Worm (Caenorhabditis elegans) whole organism, L4 larva: ENCODE results near the gene D2024.1.

Experiments used
- F10B5.3 ChIP-seq: sonication (generic microtip); optimal IDR thresholded peaks from 2 replicates; lab custom pipeline; 2016; ENCODE audit warnings: mild to moderate bottlenecking, missing genetic modification characterization, missing compliant biosample characterization
- F37D6.2 ChIP-seq: sonication (generic microtip); optimal IDR thresholded peaks from 2 replicates; lab custom pipeline; 2016; ENCODE audit warnings: mild to moderate bottlenecking, missing genetic modification characterization, missing compliant biosample characterization
- F44E2.7 ChIP-seq: fragments of 200-800 bp; sonication (Bioruptor generic); IDR thresholded peaks from 2 replicates; pipeline ENCODE4 v2.1.2; 2022; ENCODE audit warnings: missing genetic modification characterization, missing compliant biosample characterization
- T20F7.1 ChIP-seq: fragments of 200-800 bp; sonication (Bioruptor generic); optimal IDR thresholded peaks from 2 replicates; lab custom pipeline; 2018; ENCODE audit warnings: mild to moderate bottlenecking, missing genetic modification characterization, missing compliant biosample characterization
- Y105C5A.15 ChIP-seq: fragments of 200-800 bp; sonication (Bioruptor generic); IDR thresholded peaks from 2 replicates; pipeline ENCODE4 v1.3.6; 2022; ENCODE audit warnings: missing genetic modification characterization, missing compliant biosample characterization
- Y5F2A.4 ChIP-seq: fragments of 200-800 bp; sonication (Bioruptor generic); optimal IDR thresholded peaks from 2 replicates; lab custom pipeline; 2018; ENCODE audit warnings: mild to moderate bottlenecking, missing genetic modification characterization, missing compliant biosample characterization
- ZK337.2 ChIP-seq: fragments of 200-800 bp; sonication (Bioruptor generic); IDR thresholded peaks from 2 replicates; pipeline ENCODE4 v1.3.6; 2022; ENCODE audit warnings: missing genetic modification reagents, missing genetic modification characterization, missing compliant biosample characterization
- aha-1 ChIP-seq: fragments of 150-350 bp; peaks from one replicate; lab custom pipeline; 2014; ENCODE audit warnings: missing biosample characterization, missing genetic modification characterization
- ama-1 ChIP-seq: fragments of 150-350 bp; optimal IDR thresholded peaks from 2 replicates; lab custom pipeline; 2014; ENCODE audit warnings: inconsistent platforms, mixed read lengths
- attf-4 ChIP-seq: sonication (generic microtip); optimal IDR thresholded peaks from 3 replicates; lab custom pipeline; 2017; ENCODE audit warnings: missing biosample characterization, missing genetic modification characterization
- ceh-28 ChIP-seq: fragments of 150-350 bp; optimal IDR thresholded peaks from 2 replicates; lab custom pipeline; 2014; ENCODE audit warnings: missing biosample characterization, missing genetic modification reagents, missing genetic modification characterization
- ceh-44 ChIP-seq: fragments of 200-800 bp; sonication (Bioruptor generic); IDR thresholded peaks from 2 replicates; pipeline ENCODE4 v1.3.6; 2022; ENCODE audit warnings: missing genetic modification reagents, missing genetic modification characterization, missing compliant biosample characterization
- ceh-62 ChIP-seq: sonication (generic microtip); optimal IDR thresholded peaks from 2 replicates; lab custom pipeline; 2017; ENCODE audit warnings: missing biosample characterization, missing genetic modification characterization
- ceh-82 ChIP-seq: sonication (generic microtip); optimal IDR thresholded peaks from 2 replicates; lab custom pipeline; 2017; ENCODE audit warnings: missing biosample characterization, missing genetic modification characterization
- ces-1 ChIP-seq: fragments of 150-350 bp; sonication (generic microtip); optimal IDR thresholded peaks from 4 replicates; lab custom pipeline; 2014; ENCODE audit warnings: missing biosample characterization, missing genetic modification reagents, missing genetic modification characterization
- daf-8 ChIP-seq: fragments of 200-800 bp; sonication (Bioruptor generic); IDR thresholded peaks from 2 replicates; pipeline ENCODE4 v1.3.6; 2022; ENCODE audit warnings: missing genetic modification characterization, missing compliant biosample characterization
- dmd-8 ChIP-seq: fragments of 200-800 bp; sonication (Bioruptor generic); IDR thresholded peaks from 2 replicates; pipeline ENCODE4 v1.3.6; 2022; ENCODE audit warnings: missing genetic modification characterization, missing compliant biosample characterization
- dve-1 ChIP-seq: sonication (generic microtip); optimal IDR thresholded peaks from 2 replicates; lab custom pipeline; 2017; ENCODE audit warnings: antibody characterized with exemption, mild to moderate bottlenecking, missing genetic modification characterization, missing compliant biosample characterization; ENCODE audit not compliant: insufficient read depth
- fos-1 ChIP-seq: fragments of 150-350 bp; optimal IDR thresholded peaks from 2 replicates; lab custom pipeline; 2014; ENCODE audit warnings: missing biosample characterization, missing genetic modification characterization
- hif-1 ChIP-seq, 2 experiments: sonication (generic microtip); optimal IDR thresholded peaks; 2 replicates each; lab custom pipeline; 2016 to 2017; ENCODE audit warnings: missing compliant biosample characterization in 2 of 2, missing genetic modification characterization in 2 of 2, missing genetic modification reagents in 2 of 2, missing genotype in 2 of 2, mild to moderate bottlenecking in 1 of 2
- jun-1 ChIP-seq: fragments of 150-350 bp; optimal IDR thresholded peaks from 2 replicates; lab custom pipeline; 2014; ENCODE audit warnings: missing biosample characterization, missing genetic modification reagents, missing genetic modification characterization
- lin-1 ChIP-seq: fragments of 200-800 bp; sonication (Bioruptor generic); IDR thresholded peaks from 2 replicates; pipeline ENCODE4 v1.3.6; 2022; ENCODE audit warnings: missing genetic modification reagents, missing genetic modification characterization, missing compliant biosample characterization
- lin-29 ChIP-seq: fragments of 200-800 bp; sonication (Bioruptor generic); IDR thresholded peaks from 2 replicates; pipeline ENCODE4 v1.3.6; 2022; ENCODE audit warnings: missing genetic modification reagents, missing genetic modification characterization, missing compliant biosample characterization
- lin-38 ChIP-seq: fragments of 200-800 bp; sonication (Bioruptor generic); IDR thresholded peaks from 2 replicates; pipeline ENCODE4 v1.3.6; 2022; ENCODE audit warnings: missing genetic modification reagents, missing genetic modification characterization, missing compliant biosample characterization
- lin-39 ChIP-seq: fragments of 150-350 bp; optimal IDR thresholded peaks from 2 replicates; lab custom pipeline; 2014; ENCODE audit warnings: missing biosample characterization, missing genetic modification reagents, missing genetic modification characterization
- lir-3 ChIP-seq: sonication (generic microtip); optimal IDR thresholded peaks from 2 replicates; lab custom pipeline; 2016; ENCODE audit warnings: mild to moderate bottlenecking, missing genetic modification characterization, missing compliant biosample characterization
- madf-9 ChIP-seq: fragments of 200-800 bp; sonication (Bioruptor generic); conservative IDR thresholded peaks from 2 replicates; pipeline ENCODE4 v1.3.6; 2022; ENCODE audit warnings: missing genetic modification reagents, missing genetic modification characterization, missing compliant biosample characterization
- mdl-1 ChIP-seq, 2 experiments: fragments of 150-350 bp in 1 of 2; sonication (generic microtip) in 1 of 2; optimal IDR thresholded peaks; 2 replicates each; lab custom pipeline; 2014 to 2017; ENCODE audit warnings: missing biosample characterization in 2 of 2, missing genetic modification characterization in 2 of 2
- mdt-29 ChIP-seq: fragments of 200-800 bp; sonication (Bioruptor generic); IDR thresholded peaks from 2 replicates; pipeline ENCODE4 v1.3.6; 2022; ENCODE audit warnings: missing genetic modification reagents, missing genetic modification characterization, missing compliant biosample characterization
- mep-1 ChIP-seq: fragments of 150-350 bp; sonication (generic microtip); optimal IDR thresholded peaks from 3 replicates; lab custom pipeline; 2014; ENCODE audit warnings: missing biosample characterization, missing genetic modification characterization
- mes-2 ChIP-seq: sonication (generic microtip); optimal IDR thresholded peaks from 2 replicates; lab custom pipeline; 2016; ENCODE audit warnings: missing genotype, mild to moderate bottlenecking, missing genetic modification characterization, missing compliant biosample characterization; ENCODE audit not compliant: poor library complexity, severe bottlenecking
- mxl-2 ChIP-seq: fragments of 200-800 bp; sonication (Bioruptor generic); conservative IDR thresholded peaks from 2 replicates; pipeline ENCODE4 v1.3.6; 2022; ENCODE audit warnings: missing genetic modification reagents, missing genetic modification characterization, missing compliant biosample characterization
- mxl-3 ChIP-seq: fragments of 200-800 bp; sonication (Bioruptor generic); optimal IDR thresholded peaks from 2 replicates; lab custom pipeline; 2018; ENCODE audit warnings: mild to moderate bottlenecking, missing genetic modification characterization, missing compliant biosample characterization
- nhr-237 ChIP-seq: sonication (generic microtip); optimal IDR thresholded peaks from 2 replicates; lab custom pipeline; 2017; ENCODE audit warnings: missing biosample characterization, missing genetic modification characterization
- nhr-41 ChIP-seq: fragments of 200-800 bp; sonication (Bioruptor generic); IDR thresholded peaks from 2 replicates; pipeline ENCODE4 v1.3.6; 2022; ENCODE audit warnings: missing genetic modification reagents, missing genetic modification characterization, missing compliant biosample characterization
- nhr-42 ChIP-seq: fragments of 200-800 bp; sonication (Bioruptor generic); IDR thresholded peaks from 2 replicates; pipeline ENCODE4 v1.3.6; 2022; ENCODE audit warnings: missing genetic modification characterization, missing compliant biosample characterization
- nhr-48 ChIP-seq: sonication (generic microtip); optimal IDR thresholded peaks from 2 replicates; lab custom pipeline; 2016; ENCODE audit warnings: mild to moderate bottlenecking, missing genetic modification characterization, missing compliant biosample characterization
- nhr-6 ChIP-seq: fragments of 150-350 bp; optimal IDR thresholded peaks from 2 replicates; lab custom pipeline; 2014; ENCODE audit warnings: missing biosample characterization, missing genetic modification characterization
- nhr-77 ChIP-seq: fragments of 150-350 bp; optimal IDR thresholded peaks from 2 replicates; lab custom pipeline; 2014; ENCODE audit warnings: missing biosample characterization, missing genetic modification characterization
- pqm-1 ChIP-seq: sonication (generic microtip); optimal IDR thresholded peaks from 2 replicates; lab custom pipeline; 2017; ENCODE audit warnings: missing biosample characterization, missing genetic modification characterization
- saeg-2 ChIP-seq: fragments of 200-800 bp; sonication (Bioruptor generic); IDR thresholded peaks from 2 replicates; pipeline ENCODE4 v1.3.6; 2022; ENCODE audit warnings: missing genetic modification reagents, missing genetic modification characterization, missing compliant biosample characterization
- snpc-1.2 ChIP-seq: fragments of 200-800 bp; sonication (Bioruptor generic); IDR thresholded peaks from 2 replicates; pipeline ENCODE4 v1.3.6; 2022; ENCODE audit warnings: missing genetic modification reagents, missing genetic modification characterization, missing compliant biosample characterization
- tag-97 ChIP-seq: fragments of 200-800 bp; sonication (Bioruptor generic); IDR thresholded peaks from 2 replicates; pipeline ENCODE4 v1.3.6; 2022; ENCODE audit warnings: missing genetic modification characterization, missing compliant biosample characterization
- tra-1 ChIP-seq: fragments of 200-800 bp; sonication (Bioruptor generic); IDR thresholded peaks from 2 replicates; pipeline ENCODE4 v1.3.6; 2022; ENCODE audit warnings: missing genetic modification reagents, missing genetic modification characterization, missing compliant biosample characterization
- unc-130 ChIP-seq: sonication (generic microtip); optimal IDR thresholded peaks from 2 replicates; lab custom pipeline; 2016; ENCODE audit warnings: missing genetic modification reagents, missing genetic modification characterization, missing compliant biosample characterization
- unc-39 ChIP-seq: sonication (generic microtip); optimal IDR thresholded peaks from 2 replicates; lab custom pipeline; 2017; ENCODE audit warnings: missing biosample characterization, missing genetic modification characterization
- zip-11 ChIP-seq: fragments of 200-800 bp; sonication (Bioruptor generic); IDR thresholded peaks from 2 replicates; pipeline ENCODE4 v1.3.6; 2022; ENCODE audit warnings: missing genetic modification characterization, missing compliant biosample characterization

The D2024.1 gene

ce11 chrIV:7233566-7234014, 13.8 kb upstream of the D2024.1 start (continued):
- TF ChIP-seq nhr-48 (tag; lab: Kevin White, UChicago) (peak; percentile 60), snpc-1.2 (GFP tag; lab: Robert Waterston, UW) (no peak), F37D6.2 (tag; lab: Kevin White, UChicago) (no peak), daf-8 (GFP tag; lab: Robert Waterston, UW) (no peak), mdl-1 (tag; optimal IDR thresholded peaks at IDR 0.05; lab: Kevin White, UChicago) (peak in 1 of 2 experiments; percentile 30), ceh-62 (tag; lab: Kevin White, UChicago) (no peak), pqm-1 (tag; lab: Kevin White, UChicago) (no peak)

ce11 chrIV:7234623-7235022, 12.7 kb upstream of the D2024.1 start:
- TF ChIP-seq fos-1 (tag; lab: Kevin White, UChicago), result no peak
- TF ChIP-seq aha-1 (tag; lab: Kevin White, UChicago), result peak; percentile 42

- TF ChIP-seq jun-1 (tag; lab: Kevin White, UChicago) (no peak), dmd-8 (no peak), mxl-3 (GFP tag; lab: Kevin White, UChicago) (no peak), mes-2 (tag; lab: Kevin White, UChicago) (peak; percentile 38), nhr-6 (no peak), zip-11 (GFP tag; lab: Robert Waterston, UW) (no peak), dve-1 (tag; lab: Kevin White, UChicago) (peak; percentile 78), tra-1 (no peak), ceh-28 (tag; lab: Kevin White, UChicago) (no peak), nhr-237 (tag; lab: Kevin White, UChicago) (no peak), attf-4 (no peak), Y5F2A.4 (GFP tag; lab: Kevin White, UChicago) (no peak), F44E2.7 (no peak), lin-29 (no peak), mxl-2 (no peak), nhr-41 (no peak), ceh-82 (tag; lab: Kevin White, UChicago) (no peak), tag-97 (GFP tag; lab: Robert Waterston, UW) (no peak), mdt-29 (GFP tag; lab: Robert Waterston, UW) (no peak), nhr-48 (tag; lab: Kevin White, UChicago) (no peak), nhr-77 (tag; lab: Kevin White, UChicago) (no peak), saeg-2 (GFP tag; lab: Robert Waterston, UW) (no peak), pqm-1 (tag; lab: Kevin White, UChicago) (peak; percentile 96), lir-3 (tag; lab: Kevin White, UChicago) (no peak), madf-9 (0 out of 2 replicates have a peak, but pooled peaks have one; percentile 22), hif-1 (tag; optimal IDR thresholded peaks at IDR 0.05; lab: Kevin White, UChicago) (no peak), Y105C5A.15 (GFP tag; lab: Robert Waterston, UW) (no peak), lin-1 (GFP tag; lab: Robert Waterston, UW) (peak; percentile 46; the same call in 1 of the 2 replicates), ama-1 (lab: Kevin White, UChicago) (no peak), F37D6.2 (tag; lab: Kevin White, UChicago) (peak; percentile 4), lin-38 (GFP tag; lab: Robert Waterston, UW) (no peak), T20F7.1 (GFP tag; lab: Kevin White, UChicago) (no peak), aha-1 (tag; lab: Kevin White, UChicago) (peak; percentile 28), mep-1 (tag; lab: Kevin White, UChicago) (peak; percentile 71), unc-130 (no peak), lin-39 (no peak), ces-1 (GFP tag; lab: Kevin White, UChicago) (no peak), nhr-42 (0 out of 2 replicates have a peak, but pooled peaks have one; percentile 43), F10B5.3 (tag; lab: Kevin White, UChicago) (no peak), unc-39 (tag; lab: Kevin White, UChicago) (no peak), ceh-44 (GFP tag; lab: Robert Waterston, UW) (no peak), snpc-1.2 (GFP tag; lab: Robert Waterston, UW) (no peak), ZK337.2 (no peak)
Observed at ce11 chrIV:7235382-7235917, 11.9 kb upstream of the D2024.1 start.
